Fruit fly (Drosophila melanogaster): ENCODE data around the gene CtsL4.

DNA sequence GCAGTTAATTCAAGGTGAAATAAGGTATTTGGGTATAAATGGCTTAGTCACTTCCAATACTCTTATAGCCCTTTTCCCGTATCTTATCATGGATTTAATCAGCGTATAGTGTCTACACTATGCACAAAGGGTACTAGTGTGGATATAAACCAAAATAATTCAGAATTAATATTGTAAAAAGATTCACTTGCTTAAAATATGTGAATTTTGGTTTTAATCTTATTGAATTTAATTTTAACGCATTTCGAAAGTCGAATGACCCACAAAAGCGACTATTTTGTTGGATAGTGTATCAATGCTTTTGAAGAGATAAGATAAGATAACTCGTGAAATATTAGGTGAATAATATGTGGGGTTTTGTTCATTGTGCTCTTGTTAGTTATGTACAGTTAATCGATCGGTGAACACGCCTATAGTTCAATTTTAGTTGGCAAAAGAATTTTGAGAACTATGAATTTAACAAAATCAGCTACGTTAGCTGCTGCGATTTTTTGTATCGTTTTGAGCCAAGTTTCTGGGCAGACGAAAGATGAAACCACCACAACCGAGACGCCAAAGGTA, 25.6 kb upstream of the CtsL4 start, which contains the start of gene CG5096:
- TF ChIP-seq CG15269 (tag; optimal IDR thresholded peaks at IDR 0.05) (peak; percentile 95), CG8388 (GFP tag; optimal IDR thresholded peaks at IDR 0.05) (peak; percentile 82), Lim3 (GFP tag; IDR thresholded peaks at IDR 0.05) (peak; percentile 55; the same call in 1 of the 2 replicates), Gug (GFP tag; IDR thresholded peaks at IDR 0.05) (no peak), Meics (GFP tag; optimal IDR thresholded peaks at IDR 0.05) (peak; percentile 91), mld (GFP tag; IDR thresholded peaks at IDR 0.05; ENCODE audit: partially characterized antibody) (no peak), CG11695 (GFP tag; IDR thresholded peaks at IDR 0.05) (peak; percentile 93), Eip74EF (GFP tag; optimal IDR thresholded peaks at IDR 0.05) (peak in 1 of 2 experiments; percentile 87)
